Worm (Caenorhabditis elegans) whole organism, L2 larva: ENCODE measurements around the gene srh-179.

Experiments
- F13H6.1 ChIP-seq: sonication (generic microtip); optimal IDR thresholded peaks from 2 replicates; lab custom pipeline; 2016; ENCODE audit warnings: missing genetic modification characterization, missing compliant biosample characterization
- R02D3.7 ChIP-seq: fragments of 150-350 bp; optimal IDR thresholded peaks from 2 replicates; lab custom pipeline; 2014; ENCODE audit warnings: missing biosample characterization, missing genetic modification characterization
- Y55F3AM.14 ChIP-seq: fragments of 200-800 bp; sonication (Bioruptor generic); optimal IDR thresholded peaks from 2 replicates; lab custom pipeline; 2018; ENCODE audit warnings: mild to moderate bottlenecking, missing genetic modification characterization, missing compliant biosample characterization
- ZK546.5 ChIP-seq: sonication (generic microtip); optimal IDR thresholded peaks from 2 replicates; lab custom pipeline; 2017; ENCODE audit warnings: missing biosample characterization, missing genetic modification characterization
- aly-2 ChIP-seq: fragments of 150-350 bp; optimal IDR thresholded peaks from 2 replicates; lab custom pipeline; 2014; ENCODE audit warnings: missing biosample characterization, missing genetic modification characterization
- ama-1 ChIP-seq: fragments of 150-350 bp; optimal IDR thresholded peaks from 2 replicates; lab custom pipeline; 2018; ENCODE audit warnings: inconsistent platforms
- blmp-1 ChIP-seq: sonication (generic microtip); optimal IDR thresholded peaks from 2 replicates; lab custom pipeline; 2017; ENCODE audit warnings: missing genetic modification characterization, mild to moderate bottlenecking, missing compliant biosample characterization, antibody characterized with exemption, moderate library complexity; ENCODE audit not compliant: insufficient read depth
- ceh-82 ChIP-seq: fragments of 150-350 bp; optimal IDR thresholded peaks from 2 replicates; lab custom pipeline; 2014; ENCODE audit warnings: missing biosample characterization, missing genetic modification characterization
- elt-1 ChIP-seq: fragments of 150-350 bp; optimal IDR thresholded peaks from 2 replicates; lab custom pipeline; 2014; ENCODE audit warnings: missing biosample characterization, missing genetic modification characterization
- fos-1 ChIP-seq: fragments of 150-350 bp; optimal IDR thresholded peaks from 2 replicates; lab custom pipeline; 2014; ENCODE audit warnings: missing biosample characterization, missing genetic modification characterization
- gmeb-1 ChIP-seq: fragments of 150-350 bp; optimal IDR thresholded peaks from 2 replicates; lab custom pipeline; 2014; ENCODE audit warnings: missing biosample characterization, missing genetic modification characterization
- lin-39 ChIP-seq: fragments of 150-350 bp; optimal IDR thresholded peaks from 2 replicates; lab custom pipeline; 2014; ENCODE audit warnings: missing biosample characterization, missing genetic modification reagents, missing genetic modification characterization
- mbf-1 ChIP-seq: sonication (generic microtip); optimal IDR thresholded peaks from 2 replicates; lab custom pipeline; 2017; ENCODE audit warnings: missing biosample characterization, missing genetic modification characterization
- mdl-1 ChIP-seq, 2 experiments: fragments of 150-350 bp in 1 of 2; sonication (generic microtip) in 1 of 2; optimal IDR thresholded peaks; 2 replicates each; lab custom pipeline; 2017; ENCODE audit warnings: missing biosample characterization in 2 of 2, missing genetic modification characterization in 2 of 2
- nhr-11 ChIP-seq: fragments of 150-350 bp; optimal IDR thresholded peaks from 2 replicates; lab custom pipeline; 2014; ENCODE audit warnings: missing biosample characterization, missing genetic modification characterization
- nhr-12 ChIP-seq: fragments of 150-350 bp; optimal IDR thresholded peaks from 2 replicates; lab custom pipeline; 2014; ENCODE audit warnings: missing biosample characterization, missing genetic modification characterization
- nhr-129 ChIP-seq: fragments of 150-350 bp; optimal IDR thresholded peaks from 2 replicates; lab custom pipeline; 2014; ENCODE audit warnings: missing biosample characterization, missing genetic modification characterization
- nhr-23 ChIP-seq: fragments of 150-350 bp; optimal IDR thresholded peaks from 2 replicates; lab custom pipeline; 2014; ENCODE audit warnings: missing biosample characterization, missing genetic modification reagents, missing genetic modification characterization
- peb-1 ChIP-seq: fragments of 150-350 bp; optimal IDR thresholded peaks from 2 replicates; lab custom pipeline; 2014; ENCODE audit warnings: missing biosample characterization, missing genetic modification characterization
- sem-4 ChIP-seq: fragments of 150-350 bp; optimal IDR thresholded peaks from 2 replicates; lab custom pipeline; 2014; ENCODE audit warnings: missing biosample characterization, missing genetic modification reagents, missing genetic modification characterization
- skn-1 ChIP-seq: sonication (generic microtip); optimal IDR thresholded peaks from 2 replicates; lab custom pipeline; 2017; ENCODE audit warnings: missing biosample characterization, missing genetic modification characterization
- unc-39 ChIP-seq: fragments of 150-350 bp; optimal IDR thresholded peaks from 2 replicates; lab custom pipeline; 2014; ENCODE audit warnings: missing biosample characterization, missing genetic modification characterization
- unc-62 ChIP-seq: fragments of 150-350 bp; optimal IDR thresholded peaks from 2 replicates; lab custom pipeline; 2014; ENCODE audit warnings: missing biosample characterization, missing genetic modification reagents, missing genetic modification characterization
- ztf-1 ChIP-seq: fragments of 200-800 bp; sonication (Bioruptor generic); conservative IDR thresholded peaks from 2 replicates; pipeline ENCODE4 v1.3.6; 2022; ENCODE audit warnings: missing genetic modification characterization, missing compliant biosample characterization
- ztf-4 ChIP-seq: fragments of 150-350 bp; optimal IDR thresholded peaks from 2 replicates; lab custom pipeline; 2014; ENCODE audit warnings: missing biosample characterization, missing genetic modification characterization

Gene srh-179

ce11 chrV:18511847-18512246 is 35.7 kb downstream of the srh-179 start:
- TF ChIP-seq peb-1 (tag; lab: Kevin White, UChicago) (no peak), nhr-11 (tag; lab: Kevin White, UChicago) (no peak), fos-1 (no peak), R02D3.7 (no peak), ceh-82 (tag; lab: Kevin White, UChicago) (no peak), skn-1 (tag; lab: Kevin White, UChicago) (no peak), nhr-129 (tag; lab: Kevin White, UChicago) (no peak), mbf-1 (tag; lab: Kevin White, UChicago) (no peak), ztf-1 (GFP tag; lab: Robert Waterston, UW) (no peak), ztf-4 (tag; lab: Kevin White, UChicago) (no peak), nhr-12 (tag; lab: Kevin White, UChicago) (no peak), unc-39 (tag; lab: Kevin White, UChicago) (no peak), sem-4 (no peak), elt-1 (no peak), ama-1 (lab: Kevin White, UChicago) (no peak), blmp-1 (tag; lab: Kevin White, UChicago) (no peak), F13H6.1 (tag; lab: Kevin White, UChicago) (no peak), gmeb-1 (tag; lab: Kevin White, UChicago) (no peak), nhr-23 (no peak), Y55F3AM.14 (no peak)
- TF ChIP-seq, all 48 proteins: peak for 0

DNA sequence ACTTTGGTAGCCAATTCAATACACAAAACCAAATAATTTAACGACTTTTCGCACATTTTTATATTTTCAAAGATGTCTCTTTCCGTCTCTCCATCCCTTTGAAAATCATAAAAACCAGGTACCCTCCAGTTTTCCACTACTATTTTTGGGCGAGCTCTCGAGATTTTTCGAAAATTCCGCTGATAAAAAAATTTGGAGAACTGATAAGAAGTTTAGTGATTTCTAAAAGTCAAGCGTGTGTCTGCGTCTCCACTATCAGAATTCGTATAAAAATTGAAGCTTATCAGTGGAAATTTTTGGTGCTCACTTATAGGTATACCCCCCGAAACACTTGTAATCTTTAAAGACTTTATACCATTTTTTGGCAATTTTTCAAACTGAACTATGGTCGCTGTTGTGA is 40.3 kb downstream of the srh-179 start, which contains the start of gene hmit-1.1:
Gene hmit-1.1, plus strand, starts transcription at position 294 of the 400 bp plus-strand sequence.
- TF ChIP-seq fos-1 = peak; percentile 52
- TF ChIP-seq aly-2 (tag; lab: Kevin White, UChicago) = no peak

DNA sequence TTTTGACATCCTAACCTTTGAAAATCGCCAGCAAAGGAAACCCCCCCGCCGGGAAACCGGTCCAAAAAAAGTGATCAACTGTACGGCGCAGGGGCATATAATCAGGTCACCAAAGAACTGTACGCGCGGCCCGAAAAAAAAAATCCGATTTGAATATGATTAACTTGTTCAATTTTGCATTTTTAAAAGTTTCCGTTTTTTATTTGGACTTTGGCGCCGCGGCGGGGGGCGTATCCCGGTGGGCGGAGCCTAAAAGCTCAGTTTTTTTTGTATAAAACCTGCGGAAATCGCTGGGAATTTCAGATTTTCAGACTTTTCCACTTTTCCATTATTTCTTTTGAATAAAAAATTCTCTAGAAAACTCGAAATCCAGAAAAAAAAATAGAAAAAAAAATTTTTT is 48.3 kb downstream of the srh-179 start, which contains the start of gene hmit-1.2:
Gene hmit-1.2, plus strand, starts transcription at position 301 of the 400 bp plus-strand sequence.
- TF ChIP-seq mdl-1 (tag; optimal IDR thresholded peaks at IDR 0.05; lab: Kevin White, UChicago) (no peak), lin-39 (no peak), ZK546.5 (no peak), ama-1 (lab: Kevin White, UChicago) (no peak), unc-62 (GFP tag; lab: Kevin White, UChicago) (no peak)
